Worm (Caenorhabditis elegans) whole organism, early embryonic: ENCODE results near the gene C40A11.7.
"Not testable (repeated sequence)": the region's sequence is repeated elsewhere in the genome, so short reads cannot be mapped to it uniquely, and the experiment has no call there.

Experiments
- B0310.2 ChIP-seq: sonication (generic microtip); optimal IDR thresholded peaks from 2 replicates; lab custom pipeline; 2016; ENCODE audit warnings: mild to moderate bottlenecking, missing genetic modification characterization, missing compliant biosample characterization
- F13C5.2 ChIP-seq: sonication (generic microtip); optimal IDR thresholded peaks from 2 replicates; lab custom pipeline; 2017; ENCODE audit warnings: mild to moderate bottlenecking, missing genetic modification characterization, inconsistent platforms, missing compliant biosample characterization
- aly-1 ChIP-seq: sonication (generic microtip); optimal IDR thresholded peaks from 2 replicates; lab custom pipeline; 2016; ENCODE audit warnings: missing genetic modification characterization, missing compliant biosample characterization
- ama-1 ChIP-seq: fragments of 150-350 bp; optimal IDR thresholded peaks from 2 replicates; lab custom pipeline; 2014
- ceh-13 ChIP-seq: fragments of 200-800 bp; sonication (Bioruptor generic); optimal IDR thresholded peaks from 2 replicates; lab custom pipeline; 2018; ENCODE audit warnings: mild to moderate bottlenecking, missing genetic modification characterization, missing compliant biosample characterization
- ceh-36 ChIP-seq: sonication (generic microtip); optimal IDR thresholded peaks from 2 replicates; lab custom pipeline; 2016; ENCODE audit warnings: missing genetic modification characterization, inconsistent platforms, missing compliant biosample characterization
- ets-7 ChIP-seq: sonication (generic microtip); optimal IDR thresholded peaks from 2 replicates; lab custom pipeline; 2016; ENCODE audit warnings: missing genotype, missing genetic modification characterization, missing compliant biosample characterization
- flt-1 ChIP-seq: fragments of 200-800 bp; sonication (Bioruptor generic); IDR thresholded peaks from 2 replicates; pipeline ENCODE4 v1.3.6; 2022; ENCODE audit warnings: missing genetic modification characterization, missing compliant biosample characterization
- hmbx-1 ChIP-seq: sonication (generic microtip); optimal IDR thresholded peaks from 2 replicates; lab custom pipeline; 2016; ENCODE audit warnings: mild to moderate bottlenecking, missing genetic modification characterization, missing compliant biosample characterization
- hmg-4 ChIP-seq: fragments of 200-800 bp; sonication (Bioruptor generic); optimal IDR thresholded peaks from 2 replicates; lab custom pipeline; 2018; ENCODE audit warnings: mild to moderate bottlenecking, missing genetic modification characterization, missing compliant biosample characterization
- hnd-1 ChIP-seq: sonication (generic microtip); optimal IDR thresholded peaks from 2 replicates; lab custom pipeline; 2016; ENCODE audit warnings: missing genetic modification characterization, missing compliant biosample characterization
- pes-1 ChIP-seq: fragments of 200-800 bp; sonication (Bioruptor generic); IDR thresholded peaks from 2 replicates; pipeline ENCODE4 v1.3.6; 2022; ENCODE audit warnings: missing genetic modification reagents, missing genetic modification characterization, missing compliant biosample characterization
- scrt-1 ChIP-seq: fragments of 200-800 bp; sonication (Bioruptor generic); IDR thresholded peaks from 2 replicates; pipeline ENCODE4 v1.3.6; 2022; ENCODE audit warnings: missing genetic modification characterization, missing compliant biosample characterization
- sea-1 ChIP-seq: fragments of 200-800 bp; sonication (Bioruptor generic); conservative IDR thresholded peaks from 2 replicates; pipeline ENCODE4 v1.3.6; 2022; ENCODE audit warnings: missing genetic modification characterization, missing compliant biosample characterization
- tbx-11 ChIP-seq: fragments of 200-800 bp; sonication (Bioruptor generic); IDR thresholded peaks from 2 replicates; pipeline ENCODE4 v1.3.6; 2022; ENCODE audit warnings: missing genetic modification characterization, missing compliant biosample characterization
- tbx-37 ChIP-seq: fragments of 200-800 bp; sonication (Bioruptor generic); conservative IDR thresholded peaks from 2 replicates; pipeline ENCODE4 v1.3.6; 2022; ENCODE audit warnings: missing genetic modification reagents, missing genetic modification characterization, missing compliant biosample characterization
- tra-4 ChIP-seq: sonication (generic microtip); optimal IDR thresholded peaks from 2 replicates; lab custom pipeline; 2017; ENCODE audit warnings: missing genetic modification characterization, missing compliant biosample characterization

The C40A11.7 gene

ce11 chrII:2166376-2166775 is 16.0 kb upstream of the C40A11.7 start, which contains the start of gene C33C12.4:
Gene C33C12.4 (minus strand): TSS chrII:2166476.
- TF ChIP-seq scrt-1 (GFP tag; lab: Robert Waterston, UW) (no peak), tra-4 (no peak), F13C5.2 (tag; lab: Kevin White, UChicago) (no peak), B0310.2 (no peak), hmbx-1 (tag; lab: Kevin White, UChicago) (no peak), flt-1 (GFP tag; lab: Robert Waterston, UW) (no peak), aly-1 (tag; lab: Kevin White, UChicago) (no peak), ceh-13 (GFP tag; lab: Kevin White, UChicago) (no peak), hnd-1 (tag; lab: Kevin White, UChicago) (no peak), ama-1 (lab: Kevin White, UChicago) (no peak), tbx-37 (GFP tag; lab: Robert Waterston, UW) (no peak), pes-1 (GFP tag; lab: Robert Waterston, UW) (no peak), sea-1 (GFP tag; lab: Robert Waterston, UW) (no peak), ceh-36 (tag; lab: Kevin White, UChicago) (no peak), ets-7 (tag; lab: Kevin White, UChicago) (no peak), tbx-11 (GFP tag; lab: Robert Waterston, UW) (no peak), hmg-4 (GFP tag; lab: Kevin White, UChicago) (no peak)

DNA sequence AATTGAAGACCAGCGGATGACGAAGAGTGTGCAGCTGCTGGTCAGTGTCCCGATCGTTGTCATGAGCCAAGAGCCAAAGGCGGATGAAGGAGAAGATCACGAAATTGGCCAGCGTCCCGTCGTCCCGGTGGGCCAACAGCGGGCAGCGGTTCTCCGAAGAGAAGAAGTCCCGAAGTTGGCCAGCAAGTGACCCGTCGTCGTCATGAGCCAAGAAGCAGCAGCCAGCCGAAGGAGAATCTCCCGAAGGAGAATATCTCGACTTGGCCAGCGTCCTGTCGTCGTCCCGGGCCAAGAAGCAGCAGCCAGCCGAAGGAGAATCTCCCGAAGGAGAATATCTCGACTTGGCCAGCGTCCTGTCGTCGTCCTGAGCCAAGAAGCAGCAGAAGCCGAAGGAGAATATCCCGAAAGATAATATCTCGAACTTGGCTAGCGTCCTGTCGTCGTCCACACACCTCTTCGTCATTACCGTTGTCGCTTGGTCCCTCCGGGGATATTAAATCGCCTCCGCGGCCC is 13.0 kb upstream of the C40A11.7 start, which contains the start of gene C33C12.11:
Gene C33C12.11 (minus strand): TSS at position 463 of the 513 bp plus-strand sequence.
- not testable (repeated sequence) for TF ChIP-seq pes-1 (GFP tag; lab: Robert Waterston, UW); scrt-1 (GFP tag; lab: Robert Waterston, UW); aly-1 (tag; lab: Kevin White, UChicago)

DNA sequence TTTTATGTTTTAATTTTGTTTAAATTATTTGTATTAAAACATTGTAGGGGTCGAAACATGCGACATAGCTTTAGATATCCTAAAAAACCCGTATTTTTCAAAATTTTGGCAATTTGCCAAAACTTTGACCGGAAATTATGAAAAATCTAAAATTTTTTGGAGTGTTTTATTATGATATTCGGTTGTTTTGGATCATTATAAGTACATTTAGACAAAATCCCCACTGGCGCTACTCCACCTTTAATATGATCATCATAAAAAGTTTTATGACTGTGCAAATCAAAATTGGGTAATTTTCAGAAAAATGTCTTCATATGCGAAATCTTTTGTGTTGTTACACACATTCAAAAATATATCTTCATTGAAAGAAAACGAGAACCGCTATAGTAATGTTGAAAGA is 3.3 kb upstream of the C40A11.7 start, which contains the start of gene math-18:
Gene math-18 (plus strand): TSS at position 301 of the 400 bp plus-strand sequence.
- TF ChIP-seq tra-4; ceh-36 (tag; lab: Kevin White, UChicago); hnd-1 (tag; lab: Kevin White, UChicago): not testable (repeated sequence)

DNA sequence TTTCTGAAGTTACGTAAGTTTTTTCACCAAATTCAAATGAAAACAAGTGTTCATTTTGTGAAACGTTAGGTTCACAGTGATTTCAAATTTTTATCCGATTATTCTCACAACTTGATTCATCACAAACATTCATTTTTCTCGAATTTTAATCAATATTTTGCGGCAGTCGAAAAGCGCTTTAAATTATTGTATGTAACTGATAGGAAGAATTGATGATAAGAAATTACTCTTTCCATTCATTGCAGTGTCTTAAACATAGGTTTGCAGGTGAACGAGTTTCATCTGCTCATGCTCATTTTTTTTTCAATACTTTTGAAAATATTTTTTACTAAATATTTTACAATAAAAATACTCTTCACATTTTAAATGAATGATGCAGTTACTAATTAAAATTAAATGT is 2.1 kb upstream of the C40A11.7 start:
- TF ChIP-seq tbx-11 (GFP tag; lab: Robert Waterston, UW) (no peak), F13C5.2 (tag; lab: Kevin White, UChicago) (no peak), flt-1 (GFP tag; lab: Robert Waterston, UW) (no peak), scrt-1 (GFP tag; lab: Robert Waterston, UW) (no peak), ceh-13 (GFP tag; lab: Kevin White, UChicago) (no peak), B0310.2 (no peak), ets-7 (tag; lab: Kevin White, UChicago) (no peak)

DNA sequence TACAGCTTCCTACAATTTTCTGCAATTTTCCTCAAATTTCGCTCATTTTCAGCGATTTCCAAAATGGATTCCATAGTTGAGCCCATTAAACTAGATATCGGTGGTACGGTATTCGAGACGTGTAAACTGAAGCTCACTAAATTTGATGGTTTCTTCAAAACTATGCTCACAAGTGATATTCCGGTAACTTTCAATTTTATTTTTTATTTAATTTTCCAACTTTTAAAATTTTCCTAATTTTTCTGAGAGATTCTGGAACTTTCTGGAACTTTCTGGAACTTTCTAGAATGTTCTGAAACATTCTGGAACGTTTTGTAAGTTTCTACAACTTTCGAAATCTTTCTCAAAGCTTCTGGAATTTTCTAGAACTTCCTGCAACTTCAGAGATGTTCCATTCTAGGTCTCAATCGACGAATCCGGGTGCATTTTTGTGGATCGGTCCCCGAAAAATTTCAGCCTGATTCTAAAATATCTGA is 3.4 kb downstream of the C40A11.7 start, which contains the start of gene C40A11.2:
Gene C40A11.2 (plus strand): TSS at position 51 of the 476 bp plus-strand sequence.
- TF ChIP-seq ama-1 (lab: Kevin White, UChicago), result no peak
- no peak for TF ChIP-seq F13C5.2 (tag; lab: Kevin White, UChicago)
- no peak for TF ChIP-seq ceh-13 (GFP tag; lab: Kevin White, UChicago)
- TF ChIP-seq hmbx-1 (tag; lab: Kevin White, UChicago), result no peak
- TF ChIP-seq tbx-11 (GFP tag; lab: Robert Waterston, UW), result no peak
- TF ChIP-seq sea-1 (GFP tag; lab: Robert Waterston, UW), result no peak
- TF ChIP-seq scrt-1 (GFP tag; lab: Robert Waterston, UW), result no peak
- TF ChIP-seq ceh-36 (tag; lab: Kevin White, UChicago), result no peak
- TF ChIP-seq aly-1 (tag; lab: Kevin White, UChicago), result no peak
- no peak for TF ChIP-seq hmg-4 (GFP tag; lab: Kevin White, UChicago)
- no peak for TF ChIP-seq tra-4
- no peak for TF ChIP-seq pes-1 (GFP tag; lab: Robert Waterston, UW)

ce11 chrII:2145566-2145965 is 4.8 kb downstream of the C40A11.7 start, which contains the start of gene C40A11.6:
Gene C40A11.6 (minus strand): TSS chrII:2145666.
- TF ChIP-seq pes-1 (GFP tag; lab: Robert Waterston, UW) (no peak), tra-4 (no peak), hmg-4 (GFP tag; lab: Kevin White, UChicago) (no peak), B0310.2 (no peak)

DNA sequence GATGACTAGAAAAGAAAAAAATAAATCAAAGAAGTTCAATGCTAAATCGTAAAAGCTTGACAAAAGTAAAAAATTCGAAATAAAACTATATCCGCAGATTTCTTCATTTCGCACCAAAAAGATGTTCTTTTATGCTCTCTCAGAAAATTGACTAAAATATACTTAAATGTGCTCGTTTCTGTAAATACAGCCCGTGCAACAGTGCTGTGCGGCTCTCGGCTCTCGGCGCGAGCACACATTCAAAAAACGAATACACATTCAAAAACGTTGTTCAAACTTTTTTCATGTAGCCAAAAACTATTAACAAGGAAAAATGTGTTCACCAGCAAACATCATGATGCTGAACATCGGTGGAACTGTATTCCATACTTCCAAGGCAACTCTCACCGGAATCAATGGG is 9.6 kb downstream of the C40A11.7 start, which contains the start of gene C40A11.3:
Gene C40A11.3 (plus strand): TSS at position 301 of the 400 bp plus-strand sequence.
- TF ChIP-seq tra-4 (no peak), hmbx-1 (tag; lab: Kevin White, UChicago) (no peak), ama-1 (lab: Kevin White, UChicago) (no peak), scrt-1 (GFP tag; lab: Robert Waterston, UW) (no peak), hmg-4 (GFP tag; lab: Kevin White, UChicago) (no peak), pes-1 (GFP tag; lab: Robert Waterston, UW) (no peak), sea-1 (GFP tag; lab: Robert Waterston, UW) (no peak)

ce11 chrII:2138901-2139300 is 11.5 kb downstream of the C40A11.7 start:
- TF ChIP-seq pes-1 (GFP tag; lab: Robert Waterston, UW), result no peak
- TF ChIP-seq ets-7 (tag; lab: Kevin White, UChicago), result no peak
